Worm (Caenorhabditis elegans): ENCODE data around the gene sra-30.

The sra-30 gene

ce11 chrIV:15175487-15176128 lies 27.2 kb downstream of the sra-30 start, which contains the start of gene Y40H7A.4:
Gene Y40H7A.4, minus strand, starts transcription at chrIV:15175537.
- TF ChIP-seq Y48G9A.11 (GFP tag; IDR thresholded peaks at IDR 0.05) (no peak), snpc-1.2 (GFP tag; IDR thresholded peaks at IDR 0.05) (peak; percentile 72; the same call in 1 of the 2 replicates)

DNA sequence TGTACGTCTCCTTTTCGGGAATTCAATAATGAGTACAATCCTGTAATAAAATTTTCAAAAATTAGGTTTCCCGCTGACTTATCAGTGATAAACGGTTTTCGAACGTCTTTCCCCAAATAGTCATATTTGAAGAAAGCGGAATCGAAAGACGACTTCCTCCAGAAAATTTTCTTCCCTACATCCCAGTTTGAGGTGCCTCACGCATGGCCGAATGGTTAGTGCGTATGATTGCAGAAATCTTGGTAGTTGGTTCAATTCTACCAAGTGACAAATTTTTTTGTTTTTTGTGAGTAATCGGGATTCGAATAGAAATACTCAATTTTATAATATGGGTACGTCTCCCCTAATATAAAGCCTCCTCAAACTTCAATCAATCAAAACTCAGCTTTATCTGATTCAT lies 32.6 kb downstream of the sra-30 start:
- TF ChIP-seq snpc-1.2 (GFP tag; IDR thresholded peaks at IDR 0.05) (peak; percentile 97), D1046.2 (GFP tag; IDR thresholded peaks at IDR 0.05) (peak; percentile 57; the same call in 1 of the 2 replicates), madf-9 (GFP tag; conservative IDR thresholded peaks at IDR 0.05) (0 out of 2 replicates have a peak, but pooled peaks have one; percentile 12)

- TF ChIP-seq daf-8 (GFP tag; IDR thresholded peaks at IDR 0.05) (no peak), snpc-1.2 (GFP tag; IDR thresholded peaks at IDR 0.05) (peak; percentile 98)
These were observed 34.4 kb downstream of the sra-30 start for ce11 chrIV:15168442-15168841.

DNA sequence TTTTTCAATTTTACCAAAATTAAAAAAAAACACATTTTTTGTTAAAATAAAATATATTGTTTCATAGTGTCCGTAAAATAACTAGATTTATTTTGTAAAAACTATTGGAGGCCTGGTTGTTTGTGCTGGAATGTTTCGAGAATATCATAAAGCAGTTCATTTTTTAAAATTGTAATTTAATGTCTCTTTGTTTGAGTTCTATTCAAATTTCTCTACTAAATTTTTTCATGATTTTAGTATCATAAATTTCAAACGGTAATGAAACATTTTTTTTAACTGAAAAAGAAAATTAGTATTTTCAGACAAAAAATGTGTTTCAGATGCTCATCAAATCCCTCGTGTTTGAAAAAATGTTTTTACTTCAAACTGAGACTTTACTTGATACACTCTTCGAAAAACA lies 37.2 kb downstream of the sra-30 start:
- TF ChIP-seq snpc-1.2 (GFP tag; IDR thresholded peaks at IDR 0.05) (peak; percentile 58; the same call in 1 of the 2 replicates), mes-2 (tag; optimal IDR thresholded peaks at IDR 0.05; ENCODE audit: poor library complexity, severe bottlenecking) (no peak)

ce11 chrIV:15147104-15147503 lies 55.7 kb downstream of the sra-30 start, which contains the start of gene str-78:
Gene str-78, minus strand, starts transcription at chrIV:15147204.
- no peak for TF ChIP-seq ceh-82 (tag; optimal IDR thresholded peaks at IDR 0.05)
- TF ChIP-seq T20F7.1 (GFP tag; optimal IDR thresholded peaks at IDR 0.05), result no peak
- no peak for TF ChIP-seq dpl-1 (GFP tag; optimal IDR thresholded peaks at IDR 0.05)
- TF ChIP-seq F26F4.8 (GFP tag; conservative IDR thresholded peaks at IDR 0.05), result no peak
- no peak for TF ChIP-seq F10B5.3 (tag; optimal IDR thresholded peaks at IDR 0.05)
- TF ChIP-seq ceh-32 (tag; optimal IDR thresholded peaks at IDR 0.05; ENCODE audit: poor library complexity), result no peak
- TF ChIP-seq mxl-2 (GFP tag; conservative IDR thresholded peaks at IDR 0.05), result no peak
- TF ChIP-seq nhr-48 (tag; optimal IDR thresholded peaks at IDR 0.05), result no peak
- no peak for TF ChIP-seq mdt-29 (GFP tag; IDR thresholded peaks at IDR 0.05)
- TF ChIP-seq ceh-20 (GFP tag; IDR thresholded peaks at IDR 0.05), result no peak
- TF ChIP-seq ceh-28 (tag; optimal IDR thresholded peaks at IDR 0.05), result no peak
- no peak for TF ChIP-seq nhr-25 (tag; optimal IDR thresholded peaks at IDR 0.05; ENCODE audit: borderline replicate concordance, insufficient read depth)
- no peak for TF ChIP-seq daf-12 (tag; optimal IDR thresholded peaks at IDR 0.05)
- no peak for TF ChIP-seq pqm-1 (tag; optimal IDR thresholded peaks at IDR 0.05)
- no peak for TF ChIP-seq ZK337.2 (GFP tag; IDR thresholded peaks at IDR 0.05)
- TF ChIP-seq pha-4 (GFP tag; IDR thresholded peaks at IDR 0.05), result no peak
- TF ChIP-seq pha-4 (tag; optimal IDR thresholded peaks at IDR 0.05), result no peak
- TF ChIP-seq nhr-11 (tag; optimal IDR thresholded peaks at IDR 0.05), result no peak
- no peak for TF ChIP-seq F37D6.2 (tag; optimal IDR thresholded peaks at IDR 0.05)
